Fruit fly (Drosophila melanogaster) whole organism, adult: Measurements from ENCODE around the gene hgo.

Experiments used
- CG33017 ChIP-seq: fragments of 200-800 bp; sonication (Bioruptor generic); optimal IDR thresholded peaks from 2 replicates; lab custom pipeline; 2018; ENCODE audit warnings: missing biosample characterization, mild to moderate bottlenecking, missing genetic modification characterization, moderate library complexity
- CG5204 ChIP-seq: fragments of 200-800 bp; sonication (Bioruptor generic); optimal IDR thresholded peaks from 2 replicates; lab custom pipeline; 2016; ENCODE audit warnings: missing biosample characterization, missing genetic modification characterization
- kay ChIP-seq: fragments of 200-800 bp; sonication (Bioruptor generic); peaks from one replicate; lab custom pipeline; 2016; ENCODE audit warnings: missing biosample characterization, missing genetic modification characterization, borderline replicate concordance
- tj ChIP-seq: fragments of 200-800 bp; sonication (Bioruptor generic); optimal IDR thresholded peaks from 3 replicates; lab custom pipeline; 2017; ENCODE audit warnings: missing biosample characterization, mild to moderate bottlenecking, missing genetic modification characterization, moderate library complexity

dm6 chr2L:11169904-11170303 is 33.7 kb downstream of the hgo start:
- TF ChIP-seq tj (GFP tag; lab: Kevin White, UChicago) (no peak), CG33017 (tag; lab: Kevin White, UChicago) (no peak), CG5204 (GFP tag; lab: Kevin White, UChicago) (no peak), kay (GFP tag; lab: Kevin White, UChicago) (no peak)
